Worm (Caenorhabditis elegans) whole organism, young adult: ENCODE measurements around the gene C36E8.4.

Source experiments
- aptf-2 ChIP-seq: fragments of 200-800 bp; sonication (Bioruptor generic); conservative IDR thresholded peaks from 2 replicates; pipeline ENCODE4 v1.3.6; 2022; ENCODE audit warnings: missing genetic modification reagents, missing genetic modification characterization, missing compliant biosample characterization
- nfya-1 ChIP-seq: sonication (generic microtip); optimal IDR thresholded peaks from 2 replicates; lab custom pipeline; 2017; ENCODE audit warnings: antibody characterized with exemption, missing compliant biosample characterization, missing genetic modification characterization, borderline replicate concordance; ENCODE audit not compliant: insufficient read depth
- snpc-4 ChIP-seq, 5 experiments: fragments of 150-350 bp in 1 of 5; sonication (generic microtip) in 4 of 5; optimal IDR thresholded peaks; 2 replicates each; lab custom pipeline; 2014 to 2018; ENCODE audit warnings: missing genetic modification characterization in 5 of 5, missing biosample characterization in 3 of 5, antibody characterized with exemption in 2 of 5, mild to moderate bottlenecking in 2 of 5, missing compliant biosample characterization in 2 of 5, missing genotype in 2 of 5, moderate library complexity in 2 of 5, missing genetic modification reagents in 1 of 5
- unc-130 ChIP-seq: sonication (generic microtip); optimal IDR thresholded peaks from 2 replicates; lab custom pipeline; 2016; ENCODE audit warnings: missing genetic modification reagents, missing genetic modification characterization, missing compliant biosample characterization
- ztf-6 ChIP-seq: fragments of 200-800 bp; sonication (Bioruptor generic); IDR thresholded peaks from 2 replicates; pipeline ENCODE4 v1.3.6; 2022; ENCODE audit warnings: missing genetic modification reagents, missing genetic modification characterization, missing compliant biosample characterization

- TF ChIP-seq aptf-2 (GFP tag; lab: Robert Waterston, UW) = no peak
- no peak for TF ChIP-seq nfya-1 (tag; lab: Kevin White, UChicago)
- TF ChIP-seq snpc-4 (GFP tag; optimal IDR thresholded peaks at IDR 0.05; lab: Kevin White, UChicago) = no peak
- TF ChIP-seq snpc-4 (tag; optimal IDR thresholded peaks at IDR 0.05; lab: Kevin White, UChicago) = no peak
- no peak for TF ChIP-seq unc-130
- TF ChIP-seq ztf-6 = no peak
Measured at ce11 chrIII:3978438-3978837, 33.7 kb upstream of the C36E8.4 start.
